Worm (Caenorhabditis elegans): ENCODE results near the gene letm-1.

- TF ChIP-seq lin-11 (tag; optimal IDR thresholded peaks at IDR 0.05) (no peak), C38D4.7 (GFP tag; optimal IDR thresholded peaks at IDR 0.05) (no peak), ceh-19 (GFP tag; optimal IDR thresholded peaks at IDR 0.05) (no peak)
Measured at ce11 chrV:13649730-13650349, 11.2 kb upstream of the letm-1 start, which contains the start of gene H37A05.4.

All from whole organism, late embryonic.